Fruit fly (Drosophila melanogaster) whole organism, embryonic: ENCODE measurements around the gene CG17652.
A peak's percentile ranks its signal among the peaks of the same experiment; 100 is the strongest.

Source experiments
- ATbp ChIP-seq: fragments of 200-800 bp; sonication (Bioruptor generic); optimal IDR thresholded peaks from 2 replicates; lab custom pipeline; 2017; ENCODE audit warnings: missing biosample characterization, mild to moderate bottlenecking, missing genetic modification characterization, missing genetic modification reagents
- CG10274 ChIP-seq: fragments of 200-800 bp; sonication (Bioruptor generic); optimal IDR thresholded peaks from 3 replicates; lab custom pipeline; 2017; ENCODE audit warnings: missing biosample characterization, mild to moderate bottlenecking, missing genetic modification characterization
- CG10366 ChIP-seq: fragments of 200-800 bp; sonication (Bioruptor generic); IDR thresholded peaks from 2 replicates; pipeline ENCODE4 v1.3.6; 2022; ENCODE audit warnings: missing biosample characterization, missing genetic modification characterization
- CG12219 ChIP-seq: fragments of 200-800 bp; sonication (Bioruptor generic); optimal IDR thresholded peaks from 3 replicates; lab custom pipeline; 2018; ENCODE audit warnings: missing biosample characterization, mild to moderate bottlenecking, missing genetic modification characterization
- CG12769 ChIP-seq: fragments of 200-800 bp; sonication (Bioruptor generic); optimal IDR thresholded peaks from 2 replicates; lab custom pipeline; 2019; ENCODE audit warnings: missing biosample characterization, mild to moderate bottlenecking, missing genetic modification characterization, moderate library complexity
- CG13894 ChIP-seq: fragments of 200-800 bp; sonication (Bioruptor generic); optimal IDR thresholded peaks from 3 replicates; lab custom pipeline; 2018; ENCODE audit warnings: missing biosample characterization, mild to moderate bottlenecking, missing genetic modification characterization, moderate library complexity
- CG14710 ChIP-seq: fragments of 200-800 bp; sonication (Bioruptor generic); optimal IDR thresholded peaks from 3 replicates; lab custom pipeline; 2019; ENCODE audit warnings: missing biosample characterization, mild to moderate bottlenecking, missing genetic modification characterization, moderate library complexity
- CG15269 ChIP-seq: fragments of 200-800 bp; sonication (Bioruptor generic); optimal IDR thresholded peaks from 2 replicates; lab custom pipeline; 2018; ENCODE audit warnings: missing biosample characterization, mild to moderate bottlenecking, missing genetic modification characterization, moderate library complexity
- CG15479 ChIP-seq: fragments of 200-800 bp; sonication (Bioruptor generic); optimal IDR thresholded peaks from 3 replicates; lab custom pipeline; 2019; ENCODE audit warnings: missing biosample characterization, mild to moderate bottlenecking, missing genetic modification characterization, moderate library complexity
- CG15514 ChIP-seq: fragments of 200-800 bp; sonication (Bioruptor generic); optimal IDR thresholded peaks from 3 replicates; lab custom pipeline; 2017; ENCODE audit warnings: missing biosample characterization, missing genetic modification characterization, mild to moderate bottlenecking, moderate library complexity, missing genetic modification reagents
- CG15601 ChIP-seq: fragments of 200-800 bp; sonication (Bioruptor generic); optimal IDR thresholded peaks from 3 replicates; lab custom pipeline; 2019; ENCODE audit warnings: missing biosample characterization, mild to moderate bottlenecking, missing genetic modification characterization, moderate library complexity
- CG17359 ChIP-seq: fragments of 200-800 bp; sonication (Bioruptor generic); optimal IDR thresholded peaks from 3 replicates; lab custom pipeline; 2018; ENCODE audit warnings: missing biosample characterization, mild to moderate bottlenecking, missing genetic modification characterization, moderate library complexity
- CG17568 ChIP-seq: fragments of 200-800 bp; sonication (Bioruptor generic); optimal IDR thresholded peaks from 2 replicates; lab custom pipeline; 2018; ENCODE audit warnings: missing biosample characterization, mild to moderate bottlenecking, missing genetic modification characterization, moderate library complexity
- CG18476 ChIP-seq: fragments of 200-800 bp; sonication (Bioruptor generic); optimal IDR thresholded peaks from 2 replicates; lab custom pipeline; 2016; ENCODE audit warnings: missing biosample characterization, mild to moderate bottlenecking, missing genetic modification characterization
- CG2678 ChIP-seq: fragments of 200-800 bp; sonication (Bioruptor generic); optimal IDR thresholded peaks from 3 replicates; lab custom pipeline; 2019; ENCODE audit warnings: missing biosample characterization, mild to moderate bottlenecking, missing genetic modification characterization, moderate library complexity
- CG4360 ChIP-seq: fragments of 200-800 bp; sonication (Bioruptor generic); IDR thresholded peaks from 2 replicates; pipeline ENCODE4 v1.3.6; 2022; ENCODE audit warnings: missing biosample characterization, missing genetic modification characterization
- CG8281 ChIP-seq: fragments of 200-800 bp; sonication (Bioruptor generic); optimal IDR thresholded peaks from 2 replicates; lab custom pipeline; 2018; ENCODE audit warnings: missing biosample characterization, mild to moderate bottlenecking, missing genetic modification characterization, moderate library complexity
- CG8944 ChIP-seq: fragments of 200-800 bp; sonication (Bioruptor generic); optimal IDR thresholded peaks from 3 replicates; lab custom pipeline; 2016; ENCODE audit warnings: missing biosample characterization, missing genetic modification characterization
- Drgx ChIP-seq: fragments of 200-800 bp; sonication (Bioruptor generic); IDR thresholded peaks from 2 replicates; pipeline ENCODE4 v1.3.6; 2022; ENCODE audit warnings: missing biosample characterization, missing genetic modification characterization
- Fer3 ChIP-seq: fragments of 200-800 bp; sonication (Bioruptor generic); optimal IDR thresholded peaks from 2 replicates; lab custom pipeline; 2018; ENCODE audit warnings: missing biosample characterization, mild to moderate bottlenecking, missing genetic modification characterization, moderate library complexity
- Lim3 ChIP-seq: fragments of 200-800 bp; sonication (Bioruptor generic); IDR thresholded peaks from 2 replicates; pipeline ENCODE4 v1.3.6; 2022; ENCODE audit warnings: missing biosample characterization, missing genetic modification characterization
- MTF-1 ChIP-seq: fragments of 200-800 bp; sonication (Bioruptor generic); optimal IDR thresholded peaks from 2 replicates; lab custom pipeline; 2018; ENCODE audit warnings: missing biosample characterization, mild to moderate bottlenecking, missing genetic modification characterization, borderline replicate concordance
- Mad ChIP-seq: fragments of 200-800 bp; sonication (Bioruptor generic); optimal IDR thresholded peaks from 2 replicates; lab custom pipeline; 2016; ENCODE audit warnings: missing biosample characterization, missing genetic modification characterization
- Med ChIP-seq: fragments of 200-800 bp; sonication (Bioruptor generic); peaks from one replicate; lab custom pipeline; 2016; ENCODE audit warnings: missing biosample characterization, missing genetic modification characterization, mild to moderate bottlenecking, inconsistent platforms, moderate library complexity
- Mes4 ChIP-seq: fragments of 200-800 bp; sonication (Bioruptor generic); optimal IDR thresholded peaks from 2 replicates; lab custom pipeline; 2016; ENCODE audit warnings: missing biosample characterization, missing genetic modification characterization
- Mrtf ChIP-seq: fragments of 200-800 bp; sonication (Bioruptor generic); IDR thresholded peaks from 3 replicates; pipeline ENCODE4 v1.3.6; 2022; ENCODE audit warnings: missing biosample characterization, missing genetic modification characterization
- Opbp ChIP-seq: fragments of 200-800 bp; sonication (Bioruptor generic); IDR thresholded peaks from 3 replicates; pipeline ENCODE4 v1.3.6; 2022; ENCODE audit warnings: missing biosample characterization, missing genetic modification characterization; ENCODE audit not compliant: partially characterized antibody
- Optix ChIP-seq: fragments of 200-800 bp; sonication (Bioruptor generic); IDR thresholded peaks from 3 replicates; pipeline ENCODE4 v1.3.6; 2022; ENCODE audit warnings: missing biosample characterization, missing genetic modification characterization
- Sin3A ChIP-seq: fragments of >200 bp; optimal IDR thresholded peaks from 2 replicates; lab custom pipeline; 2018
- Stat92E ChIP-seq, 3 experiments: fragments of >200 bp in 2 of 3; fragments of 200-800 bp in 1 of 3; sonication (Bioruptor generic) in 1 of 3; optimal IDR thresholded peaks; 2 replicates each; lab custom pipeline; 2017 to 2019; ENCODE audit warnings: missing biosample characterization in 3 of 3, missing genetic modification characterization in 3 of 3, mild to moderate bottlenecking in 1 of 3, moderate library complexity in 1 of 3
- Xrp1 ChIP-seq: fragments of 200-800 bp; sonication (Bioruptor generic); IDR thresholded peaks from 2 replicates; pipeline ENCODE4 v1.3.6; 2022; ENCODE audit warnings: missing biosample characterization, missing genetic modification characterization
- ara ChIP-seq: fragments of 200-800 bp; sonication (Bioruptor generic); IDR thresholded peaks from 2 replicates; pipeline ENCODE4 v1.3.6; 2022; ENCODE audit warnings: missing biosample characterization, missing genetic modification characterization
- crp ChIP-seq, 2 experiments: fragments of 200-800 bp; sonication (Bioruptor generic); optimal IDR thresholded peaks; 2 replicates in 1 of 2; 3 replicates in 1 of 2; lab custom pipeline; 2017; ENCODE audit warnings: missing biosample characterization in 2 of 2, missing genetic modification characterization in 2 of 2, mild to moderate bottlenecking in 1 of 2, moderate library complexity in 1 of 2
- dati ChIP-seq: fragments of 200-800 bp; sonication (Bioruptor generic); IDR thresholded peaks from 2 replicates; pipeline ENCODE4 v1.3.6; 2022; ENCODE audit warnings: missing biosample characterization, missing genetic modification characterization
- ewg ChIP-seq: fragments of 200-800 bp; sonication (Bioruptor generic); optimal IDR thresholded peaks from 3 replicates; lab custom pipeline; 2017; ENCODE audit warnings: mild to moderate bottlenecking, missing biosample characterization, missing genetic modification reagents, missing genetic modification characterization
- gem ChIP-seq: fragments of 200-800 bp; sonication (Bioruptor generic); optimal IDR thresholded peaks from 2 replicates; lab custom pipeline; 2019; ENCODE audit warnings: missing biosample characterization, mild to moderate bottlenecking, missing genetic modification characterization, moderate library complexity
- grau ChIP-seq: fragments of 200-800 bp; optimal IDR thresholded peaks from 3 replicates; lab custom pipeline; 2019; ENCODE audit warnings: missing biosample characterization, mild to moderate bottlenecking, missing genetic modification characterization, moderate library complexity
- jumu ChIP-seq: fragments of 200-800 bp; sonication (Bioruptor generic); optimal IDR thresholded peaks from 3 replicates; lab custom pipeline; 2016; ENCODE audit warnings: missing biosample characterization, missing genetic modification characterization
- lab ChIP-seq: fragments of 200-800 bp; sonication (Bioruptor generic); optimal IDR thresholded peaks from 3 replicates; lab custom pipeline; 2017; ENCODE audit warnings: missing biosample characterization, missing genetic modification characterization, mild to moderate bottlenecking, moderate library complexity, missing genetic modification reagents
- lbe ChIP-seq: fragments of 200-800 bp; sonication (Bioruptor generic); optimal IDR thresholded peaks from 2 replicates; lab custom pipeline; 2016; ENCODE audit warnings: missing biosample characterization, mild to moderate bottlenecking, missing genetic modification characterization
- lmd ChIP-seq: fragments of 200-800 bp; sonication (Bioruptor generic); IDR thresholded peaks from 2 replicates; pipeline ENCODE4 v1.3.6; 2022; ENCODE audit warnings: missing biosample characterization, missing genetic modification characterization
- pum ChIP-seq: fragments of 200-800 bp; sonication (Bioruptor generic); optimal IDR thresholded peaks from 2 replicates; lab custom pipeline; 2016; ENCODE audit warnings: missing biosample characterization, missing genetic modification characterization
- ro ChIP-seq: fragments of 200-800 bp; sonication (Bioruptor generic); IDR thresholded peaks from 2 replicates; pipeline ENCODE4 v1.3.6; 2022; ENCODE audit warnings: missing biosample characterization, missing genetic modification characterization
- scrt ChIP-seq: fragments of 200-800 bp; sonication (Bioruptor generic); optimal IDR thresholded peaks from 2 replicates; lab custom pipeline; 2018; ENCODE audit warnings: missing biosample characterization, mild to moderate bottlenecking, missing genetic modification characterization, moderate library complexity
- sens ChIP-seq: fragments of 200-800 bp; sonication (Bioruptor generic); peaks from one replicate; lab custom pipeline; 2016; ENCODE audit warnings: missing biosample characterization, missing genetic modification characterization
- sisA ChIP-seq: fragments of 200-800 bp; sonication (Bioruptor generic); IDR thresholded peaks from 2 replicates; pipeline ENCODE4 v1.3.6; 2022; ENCODE audit warnings: missing biosample characterization, missing genetic modification characterization
- stc ChIP-seq: fragments of 200-800 bp; sonication (Bioruptor generic); IDR thresholded peaks from 2 replicates; pipeline ENCODE4 v1.3.6; 2022; ENCODE audit warnings: missing biosample characterization, missing genetic modification characterization
- tap ChIP-seq: fragments of 200-800 bp; optimal IDR thresholded peaks from 3 replicates; lab custom pipeline; 2019; ENCODE audit warnings: missing biosample characterization, mild to moderate bottlenecking, missing genetic modification characterization, moderate library complexity
- toy ChIP-seq: fragments of 200-800 bp; sonication (Bioruptor generic); IDR thresholded peaks from 2 replicates; pipeline ENCODE4 v1.3.6; 2022; ENCODE audit warnings: missing biosample characterization, missing genetic modification characterization
- unpg ChIP-seq: fragments of 200-800 bp; sonication (Bioruptor generic); optimal IDR thresholded peaks from 3 replicates; lab custom pipeline; 2018; ENCODE audit warnings: missing biosample characterization, mild to moderate bottlenecking, missing genetic modification characterization, moderate library complexity
- wor ChIP-seq: fragments of 200-800 bp; sonication (Bioruptor generic); IDR thresholded peaks from 2 replicates; pipeline ENCODE4 v1.3.6; 2022; ENCODE audit warnings: missing biosample characterization, missing genetic modification characterization
- yki ChIP-seq: fragments of >200 bp; optimal IDR thresholded peaks from 3 replicates; lab custom pipeline; 2018

The CG17652 gene

DNA sequence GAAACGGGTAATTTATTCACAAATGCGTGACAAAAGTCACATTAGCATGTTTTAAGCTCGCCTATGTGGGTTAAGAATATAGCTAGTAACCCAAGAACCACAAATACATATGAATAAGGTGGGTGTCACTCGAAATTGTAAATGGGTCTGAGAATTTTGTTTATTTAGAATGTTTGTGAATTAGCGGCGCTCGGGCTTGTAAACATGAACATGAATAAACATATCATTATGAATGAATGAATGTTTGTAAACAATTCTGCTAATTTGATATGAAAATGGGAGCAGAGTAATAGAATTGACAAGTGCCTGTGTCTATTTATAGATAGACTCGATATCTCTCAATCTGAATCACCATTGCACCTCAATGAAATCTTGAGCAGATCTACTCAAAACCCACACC lies 3.0 kb upstream of the CG17652 start (continued):
- TF ChIP-seq sisA (GFP tag; lab: Robert Waterston, UW): no peak
- no peak for TF ChIP-seq CG10366 (GFP tag; lab: Robert Waterston, UW)
- TF ChIP-seq dati (GFP tag; lab: Robert Waterston, UW): no peak
- TF ChIP-seq CG12219: no peak
- TF ChIP-seq CG15479: no peak
- no peak for TF ChIP-seq Drgx (GFP tag; lab: Robert Waterston, UW)
- no peak for TF ChIP-seq ewg (GFP tag; lab: Kevin White, UChicago)
- TF ChIP-seq ATbp (GFP tag; lab: Kevin White, UChicago): peak; percentile 43
- 0 out of 2 replicates have a peak, but pooled peaks have one; percentile 27 for TF ChIP-seq ara (GFP tag; lab: Robert Waterston, UW)
- TF ChIP-seq pum (GFP tag; lab: Kevin White, UChicago): no peak
- TF ChIP-seq CG15269 (tag; lab: Kevin White, UChicago): no peak
- TF ChIP-seq toy (GFP tag; lab: Robert Waterston, UW): no peak
- TF ChIP-seq Xrp1: no peak
- TF ChIP-seq scrt (GFP tag; lab: Kevin White, UChicago): no peak
- no peak for TF ChIP-seq tap (tag; lab: Kevin White, UChicago)
- TF ChIP-seq yki (lab: Kevin White, UChicago): no peak
- no peak for TF ChIP-seq CG8944 (GFP tag; lab: Kevin White, UChicago)
- no peak for TF ChIP-seq CG15514 (GFP tag; lab: Kevin White, UChicago)
- TF ChIP-seq sens (GFP tag; lab: Kevin White, UChicago): no peak
- TF ChIP-seq Mes4: no peak
- TF ChIP-seq CG15601 (tag; lab: Kevin White, UChicago): peak; percentile 49
- TF ChIP-seq Mad (GFP tag; lab: Kevin White, UChicago): no peak
- no peak for TF ChIP-seq lmd (GFP tag; lab: Robert Waterston, UW)
- TF ChIP-seq Sin3A (lab: Kevin White, UChicago): no peak
- TF ChIP-seq lbe (GFP tag; lab: Kevin White, UChicago): no peak
- TF ChIP-seq CG18476 (GFP tag; lab: Kevin White, UChicago): no peak
- no peak for TF ChIP-seq CG8281 (tag; lab: Kevin White, UChicago)
- TF ChIP-seq CG17359 (tag; lab: Kevin White, UChicago): peak; percentile 10
- TF ChIP-seq Opbp (GFP tag; lab: Robert Waterston, UW): no peak
- TF ChIP-seq gem (tag; lab: Kevin White, UChicago): peak; percentile 22
- no peak for TF ChIP-seq stc (GFP tag; lab: Robert Waterston, UW)
- TF ChIP-seq CG14710 (tag; lab: Kevin White, UChicago): peak; percentile 13
- peak; percentile 6 for TF ChIP-seq MTF-1 (GFP tag; lab: Kevin White, UChicago)
- TF ChIP-seq Stat92E (GFP tag; optimal IDR thresholded peaks at IDR 0.05; lab: Kevin White, UChicago): no peak
- no peak for TF ChIP-seq jumu
- peak; percentile 1 for TF ChIP-seq CG12769
- peak; percentile 22 for TF ChIP-seq unpg (GFP tag; lab: Kevin White, UChicago)
- TF ChIP-seq Fer3 (tag; lab: Kevin White, UChicago): peak; percentile 9
- no peak for TF ChIP-seq Lim3 (GFP tag; lab: Robert Waterston, UW)
- TF ChIP-seq Mrtf: no peak
- peak; percentile 17 for TF ChIP-seq CG2678 (tag; lab: Kevin White, UChicago)
- no peak for TF ChIP-seq grau (tag; lab: Kevin White, UChicago)
- no peak for TF ChIP-seq CG10274 (GFP tag; lab: Kevin White, UChicago)
- TF ChIP-seq Med (GFP tag; lab: Kevin White, UChicago): no peak
- no peak for TF ChIP-seq CG4360 (GFP tag; lab: Robert Waterston, UW)
- TF ChIP-seq wor: no peak
- TF ChIP-seq CG17568 (GFP tag; lab: Kevin White, UChicago): peak; percentile 58
- TF ChIP-seq lab (GFP tag; lab: Kevin White, UChicago): peak; percentile 33
- no peak for TF ChIP-seq ro
- no peak for TF ChIP-seq crp (GFP tag; optimal IDR thresholded peaks at IDR 0.05; lab: Kevin White, UChicago)
- TF ChIP-seq Optix (GFP tag; lab: Robert Waterston, UW): no peak
- TF ChIP-seq CG13894 (tag; lab: Kevin White, UChicago): peak; percentile 38
